Fruit fly (Drosophila melanogaster) whole organism, embryonic: Measurements from ENCODE around the gene CG6873.

Experiments used
- ATbp ChIP-seq: fragments of 200-800 bp; sonication (Bioruptor generic); optimal IDR thresholded peaks from 2 replicates; lab custom pipeline; 2017; ENCODE audit warnings: missing biosample characterization, mild to moderate bottlenecking, missing genetic modification characterization, missing genetic modification reagents
- Abd-B ChIP-seq: fragments of 200-800 bp; sonication (Bioruptor generic); optimal IDR thresholded peaks from 2 replicates; lab custom pipeline; 2018; ENCODE audit warnings: missing biosample characterization, mild to moderate bottlenecking, missing genetic modification characterization, moderate library complexity
- BEAF-32 ChIP-seq: fragments of 200-800 bp; sonication (Bioruptor generic); optimal IDR thresholded peaks from 3 replicates; lab custom pipeline; 2017; ENCODE audit warnings: missing biosample characterization, missing genetic modification characterization, mild to moderate bottlenecking, moderate library complexity, missing genetic modification reagents
- Blimp-1 ChIP-seq: fragments of 200-800 bp; sonication (Bioruptor generic); optimal IDR thresholded peaks from 3 replicates; lab custom pipeline; 2018; ENCODE audit warnings: missing biosample characterization, missing genetic modification characterization, mild to moderate bottlenecking, moderate library complexity, missing genetic modification reagents
- CG11085 ChIP-seq: fragments of 200-800 bp; sonication (Bioruptor generic); IDR thresholded peaks from 2 replicates; pipeline ENCODE4 v1.3.6; 2022; ENCODE audit warnings: missing biosample characterization, missing genetic modification characterization
- CG12659 ChIP-seq: fragments of 200-800 bp; sonication (Bioruptor generic); optimal IDR thresholded peaks from 3 replicates; lab custom pipeline; 2017; ENCODE audit warnings: mild to moderate bottlenecking, missing biosample characterization, missing genetic modification reagents, missing genetic modification characterization
- CG12942 ChIP-seq: fragments of 200-800 bp; sonication (Bioruptor generic); optimal IDR thresholded peaks from 3 replicates; lab custom pipeline; 2016; ENCODE audit warnings: missing biosample characterization, missing genetic modification characterization
- CG13894 ChIP-seq: fragments of 200-800 bp; sonication (Bioruptor generic); optimal IDR thresholded peaks from 3 replicates; lab custom pipeline; 2018; ENCODE audit warnings: missing biosample characterization, mild to moderate bottlenecking, missing genetic modification characterization, moderate library complexity
- CG17802 ChIP-seq: fragments of 200-800 bp; sonication (Bioruptor generic); optimal IDR thresholded peaks from 2 replicates; lab custom pipeline; 2018; ENCODE audit warnings: missing biosample characterization, mild to moderate bottlenecking, missing genetic modification characterization, moderate library complexity
- CG18262 ChIP-seq: fragments of 200-800 bp; optimal IDR thresholded peaks from 3 replicates; lab custom pipeline; 2019; ENCODE audit warnings: missing biosample characterization, mild to moderate bottlenecking, missing genetic modification characterization, moderate library complexity
- CG2678 ChIP-seq: fragments of 200-800 bp; sonication (Bioruptor generic); optimal IDR thresholded peaks from 3 replicates; lab custom pipeline; 2019; ENCODE audit warnings: missing biosample characterization, mild to moderate bottlenecking, missing genetic modification characterization, moderate library complexity
- CG31441 ChIP-seq: fragments of 200-800 bp; sonication (Bioruptor generic); IDR thresholded peaks from 2 replicates; pipeline ENCODE4 v1.3.6; 2022; ENCODE audit warnings: missing biosample characterization, missing genetic modification characterization
- CG32767 ChIP-seq: fragments of 200-800 bp; sonication (Bioruptor generic); IDR thresholded peaks from 2 replicates; pipeline ENCODE4 v1.3.6; 2022; ENCODE audit warnings: missing biosample characterization, missing genetic modification characterization
- CG3281 ChIP-seq: fragments of 200-800 bp; sonication (Bioruptor generic); optimal IDR thresholded peaks from 3 replicates; lab custom pipeline; 2017; ENCODE audit warnings: missing biosample characterization, mild to moderate bottlenecking, missing genetic modification characterization
- CG33213 ChIP-seq: fragments of 200-800 bp; sonication (Bioruptor generic); optimal IDR thresholded peaks from 3 replicates; lab custom pipeline; 2016; ENCODE audit warnings: missing biosample characterization, missing genetic modification characterization
- CG33557 ChIP-seq: fragments of 200-800 bp; sonication (Bioruptor generic); optimal IDR thresholded peaks from 2 replicates; lab custom pipeline; 2019; ENCODE audit warnings: missing biosample characterization, mild to moderate bottlenecking, missing genetic modification characterization, moderate library complexity
- CG34422 ChIP-seq: fragments of 200-800 bp; sonication (Bioruptor generic); IDR thresholded peaks from 3 replicates; pipeline ENCODE4 v1.3.6; 2022; ENCODE audit warnings: missing biosample characterization, missing genetic modification characterization
- CG7745 ChIP-seq: fragments of 200-800 bp; sonication (Bioruptor generic); optimal IDR thresholded peaks from 2 replicates; lab custom pipeline; 2018; ENCODE audit warnings: missing biosample characterization, mild to moderate bottlenecking, missing genetic modification characterization, moderate library complexity
- CG7963 ChIP-seq: fragments of 200-800 bp; sonication (Bioruptor generic); IDR thresholded peaks from 3 replicates; pipeline ENCODE4 v1.3.6; 2022; ENCODE audit warnings: missing biosample characterization, missing genetic modification characterization; ENCODE audit not compliant: partially characterized antibody
- CG9609 ChIP-seq: fragments of 200-800 bp; sonication (Bioruptor generic); optimal IDR thresholded peaks from 3 replicates; lab custom pipeline; 2016; ENCODE audit warnings: missing biosample characterization, missing genetic modification characterization
- Camta ChIP-seq: fragments of 200-800 bp; sonication (Bioruptor generic); optimal IDR thresholded peaks from 2 replicates; lab custom pipeline; 2016; ENCODE audit warnings: missing biosample characterization, missing genetic modification characterization
- Dek ChIP-seq: fragments of 200-800 bp; sonication (Bioruptor generic); optimal IDR thresholded peaks from 3 replicates; lab custom pipeline; 2019; ENCODE audit warnings: missing biosample characterization, mild to moderate bottlenecking, missing genetic modification characterization, moderate library complexity
- E2f2 ChIP-seq: fragments of 200-800 bp; sonication (Bioruptor generic); IDR thresholded peaks from 2 replicates; pipeline ENCODE4 v1.3.6; 2022; ENCODE audit warnings: missing biosample characterization, missing genetic modification characterization
- Hmx ChIP-seq: fragments of 200-800 bp; sonication (Bioruptor generic); optimal IDR thresholded peaks from 2 replicates; lab custom pipeline; 2016; ENCODE audit warnings: missing biosample characterization, missing genetic modification characterization
- Hr3 ChIP-seq: fragments of 200-800 bp; sonication (Bioruptor generic); optimal IDR thresholded peaks from 3 replicates; lab custom pipeline; 2016; ENCODE audit warnings: missing biosample characterization, missing genetic modification characterization
- Hr78 ChIP-seq, 2 experiments: fragments of 200-800 bp in 1 of 2; fragments of >200 bp in 1 of 2; sonication (Bioruptor generic) in 1 of 2; optimal IDR thresholded peaks; 2 replicates each; lab custom pipeline; 2017 to 2019; ENCODE audit warnings: missing biosample characterization in 2 of 2, missing genetic modification characterization in 2 of 2, mild to moderate bottlenecking in 1 of 2, moderate library complexity in 1 of 2
- Med ChIP-seq: fragments of 200-800 bp; sonication (Bioruptor generic); peaks from one replicate; lab custom pipeline; 2016; ENCODE audit warnings: missing biosample characterization, missing genetic modification characterization, mild to moderate bottlenecking, inconsistent platforms, moderate library complexity
- Optix ChIP-seq: fragments of 200-800 bp; sonication (Bioruptor generic); IDR thresholded peaks from 3 replicates; pipeline ENCODE4 v1.3.6; 2022; ENCODE audit warnings: missing biosample characterization, missing genetic modification characterization
- PHDP ChIP-seq: fragments of 200-800 bp; sonication (Bioruptor generic); optimal IDR thresholded peaks from 3 replicates; lab custom pipeline; 2018; ENCODE audit warnings: missing biosample characterization, mild to moderate bottlenecking, missing genetic modification characterization, moderate library complexity
- Pdp1 ChIP-seq, 2 experiments: fragments of 200-800 bp; sonication (Bioruptor generic); optimal IDR thresholded peaks; 3 replicates each; lab custom pipeline; 2016; ENCODE audit warnings: missing biosample characterization in 2 of 2, missing genetic modification characterization in 2 of 2, mild to moderate bottlenecking in 1 of 2, moderate library complexity in 1 of 2
- Ravus ChIP-seq: fragments of 200-800 bp; sonication (Bioruptor generic); IDR thresholded peaks from 2 replicates; pipeline ENCODE4 v1.3.6; 2022; ENCODE audit warnings: missing biosample characterization, missing genetic modification characterization
- Vsx1 ChIP-seq: fragments of 200-800 bp; sonication (Bioruptor generic); optimal IDR thresholded peaks from 2 replicates; lab custom pipeline; 2017; ENCODE audit warnings: missing biosample characterization, mild to moderate bottlenecking, missing genetic modification characterization, missing genetic modification reagents
- Xrp1 ChIP-seq: fragments of 200-800 bp; sonication (Bioruptor generic); IDR thresholded peaks from 2 replicates; pipeline ENCODE4 v1.3.6; 2022; ENCODE audit warnings: missing biosample characterization, missing genetic modification characterization
- YL-1 ChIP-seq: fragments of 200-800 bp; sonication (Bioruptor generic); optimal IDR thresholded peaks from 3 replicates; lab custom pipeline; 2017; ENCODE audit warnings: missing biosample characterization, mild to moderate bottlenecking, missing genetic modification characterization
- cwo ChIP-seq: fragments of 200-800 bp; sonication (Bioruptor generic); optimal IDR thresholded peaks from 3 replicates; lab custom pipeline; 2017; ENCODE audit warnings: missing biosample characterization, missing genetic modification characterization, mild to moderate bottlenecking, moderate library complexity, missing genetic modification reagents
- da ChIP-seq: fragments of 200-800 bp; sonication (Bioruptor generic); optimal IDR thresholded peaks from 2 replicates; lab custom pipeline; 2016; ENCODE audit warnings: missing biosample characterization, missing genetic modification characterization
- gro ChIP-seq: fragments of 200-800 bp; sonication (Bioruptor generic); optimal IDR thresholded peaks from 2 replicates; lab custom pipeline; 2016; ENCODE audit warnings: missing biosample characterization, missing genetic modification characterization
- lmd ChIP-seq: fragments of 200-800 bp; sonication (Bioruptor generic); IDR thresholded peaks from 2 replicates; pipeline ENCODE4 v1.3.6; 2022; ENCODE audit warnings: missing biosample characterization, missing genetic modification characterization
- nerfin-1 ChIP-seq: fragments of 200-800 bp; sonication (Bioruptor generic); optimal IDR thresholded peaks from 3 replicates; lab custom pipeline; 2019; ENCODE audit warnings: missing biosample characterization, mild to moderate bottlenecking, missing genetic modification characterization, moderate library complexity
- odd ChIP-seq: fragments of 200-800 bp; sonication (Bioruptor generic); optimal IDR thresholded peaks from 2 replicates; lab custom pipeline; 2017; ENCODE audit warnings: missing biosample characterization, mild to moderate bottlenecking, missing genetic modification characterization
- org-1 ChIP-seq: fragments of 200-800 bp; sonication (Bioruptor generic); optimal IDR thresholded peaks from 2 replicates; lab custom pipeline; 2017; ENCODE audit warnings: missing biosample characterization, missing genetic modification characterization
- pzg ChIP-seq: fragments of 200-800 bp; sonication (Bioruptor generic); optimal IDR thresholded peaks from 3 replicates; lab custom pipeline; 2018; ENCODE audit warnings: missing biosample characterization, mild to moderate bottlenecking, missing genetic modification characterization, moderate library complexity
- row ChIP-seq: fragments of 200-800 bp; sonication (Bioruptor generic); IDR thresholded peaks from 3 replicates; pipeline ENCODE4 v1.3.6; 2022; ENCODE audit warnings: missing biosample characterization, missing genetic modification characterization
- salm ChIP-seq: fragments of 200-800 bp; sonication (Bioruptor generic); optimal IDR thresholded peaks from 2 replicates; lab custom pipeline; 2018; ENCODE audit warnings: missing biosample characterization, mild to moderate bottlenecking, missing genetic modification characterization
- schlank ChIP-seq: fragments of 200-800 bp; sonication (Bioruptor generic); optimal IDR thresholded peaks from 2 replicates; lab custom pipeline; 2018; ENCODE audit warnings: missing biosample characterization, mild to moderate bottlenecking, missing genetic modification characterization
- sens ChIP-seq: fragments of 200-800 bp; sonication (Bioruptor generic); peaks from one replicate; lab custom pipeline; 2016; ENCODE audit warnings: missing biosample characterization, missing genetic modification characterization
- sens-2 ChIP-seq: fragments of 200-800 bp; sonication (Bioruptor generic); IDR thresholded peaks from 2 replicates; pipeline ENCODE4 v1.3.6; 2022; ENCODE audit warnings: missing biosample characterization, missing genetic modification characterization
- sob ChIP-seq: fragments of 200-800 bp; sonication (Bioruptor generic); IDR thresholded peaks from 2 replicates; pipeline ENCODE4 v1.3.6; 2022; ENCODE audit warnings: missing biosample characterization, missing genetic modification characterization
- tup ChIP-seq: fragments of 200-800 bp; sonication (Bioruptor generic); optimal IDR thresholded peaks from 2 replicates; lab custom pipeline; 2016; ENCODE audit warnings: missing biosample characterization, mild to moderate bottlenecking, missing genetic modification characterization, moderate library complexity

The CG6873 gene

dm6 chrX:18775839-18776538 is 36.3 kb upstream of the CG6873 start (continued):
- TF ChIP-seq PHDP (tag; lab: Kevin White, UChicago) (peak; percentile 64), CG3281 (GFP tag; lab: Kevin White, UChicago) (no peak), Pdp1 (GFP tag; optimal IDR thresholded peaks at IDR 0.05; lab: Kevin White, UChicago) (peak in 1 of 2 experiments; percentile 19), CG17802 (peak; percentile 4), salm (tag; lab: Kevin White, UChicago) (peak; percentile 37), CG32767 (GFP tag; lab: Robert Waterston, UW) (0 out of 2 replicates have a peak, but pooled peaks have one; percentile 19), CG13894 (tag; lab: Kevin White, UChicago) (no peak), CG12659 (GFP tag; lab: Kevin White, UChicago) (peak; percentile 43), BEAF-32 (GFP tag; lab: Kevin White, UChicago) (no peak), CG33557 (GFP tag; lab: Kevin White, UChicago) (peak; percentile 84), lmd (GFP tag; lab: Robert Waterston, UW) (peak; percentile 49; the same call in 1 of the 2 replicates), CG31441 (GFP tag; lab: Robert Waterston, UW) (peak; percentile 76), Dek (tag; lab: Kevin White, UChicago) (peak; percentile 17), odd (peak; percentile 5), Vsx1 (GFP tag; lab: Kevin White, UChicago) (peak; percentile 44), Med (GFP tag; lab: Kevin White, UChicago) (peak; percentile 58), CG2678 (tag; lab: Kevin White, UChicago) (peak; percentile 73), Hr78 (GFP tag; optimal IDR thresholded peaks at IDR 0.05; lab: Kevin White, UChicago) (peak in 1 of 2 experiments; percentile 42), sob (no peak), CG9609 (GFP tag; lab: Kevin White, UChicago) (no peak), Blimp-1 (GFP tag; lab: Kevin White, UChicago) (peak; percentile 52), pzg (GFP tag; lab: Kevin White, UChicago) (no peak), sens (GFP tag; lab: Kevin White, UChicago) (peak; percentile 93), E2f2 (GFP tag; lab: Robert Waterston, UW) (0 out of 2 replicates have a peak, but pooled peaks have one; percentile 9), row (peak; percentile 64), sens-2 (no peak), CG7963 (no peak), schlank (no peak), ATbp (GFP tag; lab: Kevin White, UChicago) (peak; percentile 61), CG12942 (GFP tag; lab: Kevin White, UChicago) (peak; percentile 33), Xrp1 (GFP tag; lab: Robert Waterston, UW) (peak; percentile 71), YL-1 (GFP tag; lab: Kevin White, UChicago) (peak; percentile 8), nerfin-1 (tag; lab: Kevin White, UChicago) (peak; percentile 68), Hr3 (GFP tag; lab: Kevin White, UChicago) (peak; percentile 56), Abd-B (peak; percentile 54), CG7745 (no peak)
- TF ChIP-seq, all 482 proteins: peak for 167

DNA sequence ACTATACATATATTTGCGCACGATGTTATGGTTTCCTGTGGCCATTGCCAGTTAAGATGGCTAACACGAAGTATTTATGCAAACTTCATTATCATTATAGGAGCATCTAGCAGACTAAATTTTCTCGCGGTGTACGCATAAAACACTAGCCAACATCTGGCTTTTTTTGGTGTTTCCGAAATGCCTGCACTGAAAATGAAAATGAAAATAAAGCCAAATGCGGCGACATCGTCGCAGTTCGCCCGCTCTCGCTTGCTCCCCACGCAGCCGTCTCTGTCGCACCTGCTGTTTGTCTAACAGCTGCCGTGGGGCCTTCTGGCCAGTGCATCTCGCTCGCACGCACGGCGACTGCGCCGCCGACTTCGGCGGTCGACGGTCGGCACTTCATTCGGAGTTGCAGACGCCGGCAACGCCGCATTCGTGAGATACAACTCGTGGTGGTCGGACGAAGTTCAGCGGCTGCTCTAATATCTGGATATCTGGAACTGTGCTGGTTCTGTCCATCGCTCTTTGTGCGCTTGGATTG is 35.2 kb upstream of the CG6873 start, which contains the start of gene CG6891:
Gene CG6891, plus strand, starts transcription at position 411 of the 526 bp plus-strand sequence.
- TF ChIP-seq Optix (GFP tag; lab: Robert Waterston, UW), result peak; percentile 48; the same call in 1 of the 3 replicates
- peak; percentile 33 for TF ChIP-seq CG18262
- no peak for TF ChIP-seq tup (GFP tag; lab: Kevin White, UChicago)
- no peak for TF ChIP-seq org-1 (GFP tag; lab: Kevin White, UChicago)
- TF ChIP-seq Hmx, result no peak
- no peak for TF ChIP-seq CG11085 (GFP tag; lab: Robert Waterston, UW)
- TF ChIP-seq E2f2 (GFP tag; lab: Robert Waterston, UW), result 0 out of 2 replicates have a peak, but pooled peaks have one; percentile 17
- no peak for TF ChIP-seq CG33213
- peak; percentile 49 for TF ChIP-seq da (GFP tag; lab: Kevin White, UChicago)
- no peak for TF ChIP-seq Camta (GFP tag; lab: Kevin White, UChicago)
- no peak for TF ChIP-seq cwo (GFP tag; lab: Kevin White, UChicago)
- no peak for TF ChIP-seq Ravus (GFP tag; lab: Robert Waterston, UW)
- TF ChIP-seq CG34422 (GFP tag; lab: Robert Waterston, UW), result peak; percentile 41; the same call in 1 of the 3 replicates
- TF ChIP-seq gro, result no peak
